Worm (Caenorhabditis elegans) whole organism, L2 larva: ENCODE data around the gene ZC449.5.
A peak's percentile ranks its signal among the peaks of the same experiment; 100 is the strongest.

Experiments used
- C34F6.9 ChIP-seq: fragments of 150-350 bp; optimal IDR thresholded peaks from 2 replicates; lab custom pipeline; 2014; ENCODE audit warnings: missing biosample characterization, missing genetic modification characterization
- F13H6.1 ChIP-seq: sonication (generic microtip); optimal IDR thresholded peaks from 2 replicates; lab custom pipeline; 2016; ENCODE audit warnings: missing genetic modification characterization, missing compliant biosample characterization
- R02D3.7 ChIP-seq: fragments of 150-350 bp; optimal IDR thresholded peaks from 2 replicates; lab custom pipeline; 2014; ENCODE audit warnings: missing biosample characterization, missing genetic modification characterization
- Y55F3AM.14 ChIP-seq: fragments of 200-800 bp; sonication (Bioruptor generic); optimal IDR thresholded peaks from 2 replicates; lab custom pipeline; 2018; ENCODE audit warnings: mild to moderate bottlenecking, missing genetic modification characterization, missing compliant biosample characterization
- ZK546.5 ChIP-seq: sonication (generic microtip); optimal IDR thresholded peaks from 2 replicates; lab custom pipeline; 2017; ENCODE audit warnings: missing biosample characterization, missing genetic modification characterization
- alr-1 ChIP-seq: fragments of 150-350 bp; optimal IDR thresholded peaks from 2 replicates; lab custom pipeline; 2014; ENCODE audit warnings: missing biosample characterization, missing genetic modification characterization
- aly-2 ChIP-seq: fragments of 150-350 bp; optimal IDR thresholded peaks from 2 replicates; lab custom pipeline; 2014; ENCODE audit warnings: missing biosample characterization, missing genetic modification characterization
- ama-1 ChIP-seq: fragments of 150-350 bp; optimal IDR thresholded peaks from 2 replicates; lab custom pipeline; 2018; ENCODE audit warnings: inconsistent platforms
- blmp-1 ChIP-seq: sonication (generic microtip); optimal IDR thresholded peaks from 2 replicates; lab custom pipeline; 2017; ENCODE audit warnings: missing genetic modification characterization, mild to moderate bottlenecking, missing compliant biosample characterization, antibody characterized with exemption, moderate library complexity; ENCODE audit not compliant: insufficient read depth
- ceh-16 ChIP-seq: fragments of 150-350 bp; optimal IDR thresholded peaks from 2 replicates; lab custom pipeline; 2014; ENCODE audit warnings: missing biosample characterization, missing genetic modification characterization
- ceh-82 ChIP-seq: fragments of 150-350 bp; optimal IDR thresholded peaks from 2 replicates; lab custom pipeline; 2014; ENCODE audit warnings: missing biosample characterization, missing genetic modification characterization
- crh-2 ChIP-seq: sonication (generic microtip); optimal IDR thresholded peaks from 2 replicates; lab custom pipeline; 2017; ENCODE audit warnings: missing biosample characterization, missing genetic modification characterization
- dmd-4 ChIP-seq: sonication (generic microtip); optimal IDR thresholded peaks from 2 replicates; lab custom pipeline; 2017; ENCODE audit warnings: missing biosample characterization, missing genetic modification characterization
- egl-27 ChIP-seq: sonication (generic microtip); optimal IDR thresholded peaks from 3 replicates; lab custom pipeline; 2017; ENCODE audit warnings: missing biosample characterization, missing genetic modification reagents, missing genetic modification characterization
- elt-1 ChIP-seq: fragments of 150-350 bp; optimal IDR thresholded peaks from 2 replicates; lab custom pipeline; 2014; ENCODE audit warnings: missing biosample characterization, missing genetic modification characterization
- elt-3 ChIP-seq: sonication (generic microtip); optimal IDR thresholded peaks from 2 replicates; lab custom pipeline; 2017; ENCODE audit warnings: missing biosample characterization, missing genetic modification characterization
- fos-1 ChIP-seq: fragments of 150-350 bp; optimal IDR thresholded peaks from 2 replicates; lab custom pipeline; 2014; ENCODE audit warnings: missing biosample characterization, missing genetic modification characterization
- gmeb-1 ChIP-seq: fragments of 150-350 bp; optimal IDR thresholded peaks from 2 replicates; lab custom pipeline; 2014; ENCODE audit warnings: missing biosample characterization, missing genetic modification characterization
- lin-11 ChIP-seq: fragments of 150-350 bp; sonication (generic microtip); optimal IDR thresholded peaks from 2 replicates; lab custom pipeline; 2014; ENCODE audit warnings: missing biosample characterization, missing genetic modification characterization, inconsistent platforms, mixed read lengths
- lin-13 ChIP-seq: fragments of 150-350 bp; optimal IDR thresholded peaks from 2 replicates; lab custom pipeline; 2014; ENCODE audit warnings: missing biosample characterization, missing genetic modification reagents, missing genetic modification characterization
- lin-39 ChIP-seq: fragments of 150-350 bp; optimal IDR thresholded peaks from 2 replicates; lab custom pipeline; 2014; ENCODE audit warnings: missing biosample characterization, missing genetic modification reagents, missing genetic modification characterization
- lsy-2 ChIP-seq, 2 experiments: fragments of 150-350 bp in 1 of 2; sonication (generic microtip) in 1 of 2; optimal IDR thresholded peaks; 2 replicates each; lab custom pipeline; 2014 to 2017; ENCODE audit warnings: missing biosample characterization in 2 of 2, missing genetic modification characterization in 2 of 2
- mab-5 ChIP-seq: fragments of 150-350 bp; optimal IDR thresholded peaks from 2 replicates; lab custom pipeline; 2014; ENCODE audit warnings: missing biosample characterization, missing genetic modification characterization
- mbf-1 ChIP-seq: sonication (generic microtip); optimal IDR thresholded peaks from 2 replicates; lab custom pipeline; 2017; ENCODE audit warnings: missing biosample characterization, missing genetic modification characterization
- mdl-1 ChIP-seq, 2 experiments: fragments of 150-350 bp in 1 of 2; sonication (generic microtip) in 1 of 2; optimal IDR thresholded peaks; 2 replicates each; lab custom pipeline; 2017; ENCODE audit warnings: missing biosample characterization in 2 of 2, missing genetic modification characterization in 2 of 2
- nhr-10 ChIP-seq: sonication (generic microtip); optimal IDR thresholded peaks from 2 replicates; lab custom pipeline; 2017; ENCODE audit warnings: missing biosample characterization, missing genetic modification characterization
- nhr-11 ChIP-seq: fragments of 150-350 bp; optimal IDR thresholded peaks from 2 replicates; lab custom pipeline; 2014; ENCODE audit warnings: missing biosample characterization, missing genetic modification characterization
- nhr-12 ChIP-seq: fragments of 150-350 bp; optimal IDR thresholded peaks from 2 replicates; lab custom pipeline; 2014; ENCODE audit warnings: missing biosample characterization, missing genetic modification characterization
- nhr-129 ChIP-seq: fragments of 150-350 bp; optimal IDR thresholded peaks from 2 replicates; lab custom pipeline; 2014; ENCODE audit warnings: missing biosample characterization, missing genetic modification characterization
- nhr-21 ChIP-seq: fragments of 150-350 bp; optimal IDR thresholded peaks from 2 replicates; lab custom pipeline; 2014; ENCODE audit warnings: missing biosample characterization, missing genetic modification characterization
- nhr-23 ChIP-seq: fragments of 150-350 bp; optimal IDR thresholded peaks from 2 replicates; lab custom pipeline; 2014; ENCODE audit warnings: missing biosample characterization, missing genetic modification reagents, missing genetic modification characterization
- nhr-237 ChIP-seq: fragments of 150-350 bp; optimal IDR thresholded peaks from 2 replicates; lab custom pipeline; 2014; ENCODE audit warnings: missing biosample characterization, missing genetic modification characterization
- nhr-25 ChIP-seq: fragments of 150-350 bp; sonication (generic microtip); optimal IDR thresholded peaks from 3 replicates; lab custom pipeline; 2014; ENCODE audit warnings: missing biosample characterization, missing genetic modification characterization
- nhr-6 ChIP-seq: fragments of 150-350 bp; optimal IDR thresholded peaks from 2 replicates; lab custom pipeline; 2014; ENCODE audit warnings: missing biosample characterization, missing genetic modification characterization
- nhr-77 ChIP-seq: fragments of 150-350 bp; optimal IDR thresholded peaks from 2 replicates; lab custom pipeline; 2014; ENCODE audit warnings: missing biosample characterization, missing genetic modification characterization
- peb-1 ChIP-seq: fragments of 150-350 bp; optimal IDR thresholded peaks from 2 replicates; lab custom pipeline; 2014; ENCODE audit warnings: missing biosample characterization, missing genetic modification characterization
- sem-4 ChIP-seq: fragments of 150-350 bp; optimal IDR thresholded peaks from 2 replicates; lab custom pipeline; 2014; ENCODE audit warnings: missing biosample characterization, missing genetic modification reagents, missing genetic modification characterization
- skn-1 ChIP-seq: sonication (generic microtip); optimal IDR thresholded peaks from 2 replicates; lab custom pipeline; 2017; ENCODE audit warnings: missing biosample characterization, missing genetic modification characterization
- sma-3 ChIP-seq: sonication (generic microtip); optimal IDR thresholded peaks from 2 replicates; lab custom pipeline; 2016; ENCODE audit warnings: missing genetic modification reagents, missing genetic modification characterization, missing compliant biosample characterization
- sma-9 ChIP-seq, 2 experiments: fragments of 150-350 bp in 1 of 2; sonication (generic microtip) in 1 of 2; optimal IDR thresholded peaks; 2 replicates each; lab custom pipeline; 2014 to 2016; ENCODE audit warnings: missing genetic modification characterization in 2 of 2, mild to moderate bottlenecking in 1 of 2, missing biosample characterization in 1 of 2, missing compliant biosample characterization in 1 of 2, missing genetic modification reagents in 1 of 2, moderate library complexity in 1 of 2
- snpc-4 ChIP-seq: fragments of 150-350 bp; optimal IDR thresholded peaks from 2 replicates; lab custom pipeline; 2014; ENCODE audit warnings: missing biosample characterization, missing genetic modification characterization
- unc-39 ChIP-seq: fragments of 150-350 bp; optimal IDR thresholded peaks from 2 replicates; lab custom pipeline; 2014; ENCODE audit warnings: missing biosample characterization, missing genetic modification characterization
- unc-55 ChIP-seq: fragments of 150-350 bp; sonication (generic microtip); optimal IDR thresholded peaks from 3 replicates; lab custom pipeline; 2014; ENCODE audit warnings: missing biosample characterization, missing genetic modification reagents, missing genetic modification characterization
- unc-62 ChIP-seq: fragments of 150-350 bp; optimal IDR thresholded peaks from 2 replicates; lab custom pipeline; 2014; ENCODE audit warnings: missing biosample characterization, missing genetic modification reagents, missing genetic modification characterization
- zag-1 ChIP-seq: fragments of 150-350 bp; optimal IDR thresholded peaks from 2 replicates; lab custom pipeline; 2014; ENCODE audit warnings: missing biosample characterization, missing genetic modification characterization
- ztf-1 ChIP-seq: fragments of 200-800 bp; sonication (Bioruptor generic); conservative IDR thresholded peaks from 2 replicates; pipeline ENCODE4 v1.3.6; 2022; ENCODE audit warnings: missing genetic modification characterization, missing compliant biosample characterization
- ztf-11 ChIP-seq: sonication (generic microtip); optimal IDR thresholded peaks from 2 replicates; lab custom pipeline; 2017; ENCODE audit warnings: missing biosample characterization, missing genetic modification characterization
- ztf-4 ChIP-seq: fragments of 150-350 bp; optimal IDR thresholded peaks from 2 replicates; lab custom pipeline; 2014; ENCODE audit warnings: missing biosample characterization, missing genetic modification characterization

Gene ZC449.5

ce11 chrX:5037673-5038072, at the start of gene ZC449.5:
Gene ZC449.5, minus strand, starts transcription at chrX:5037773.
- TF ChIP-seq nhr-77 (tag; lab: Kevin White, UChicago): no peak
- TF ChIP-seq sem-4: no peak
- TF ChIP-seq ceh-82 (tag; lab: Kevin White, UChicago): no peak

- no peak for TF ChIP-seq ZK546.5 (tag; lab: Kevin White, UChicago)
- peak; percentile 35 for TF ChIP-seq nhr-129 (tag; lab: Kevin White, UChicago)
- TF ChIP-seq dmd-4: no peak
- TF ChIP-seq C34F6.9: peak; percentile 2
- TF ChIP-seq zag-1 (tag; lab: Kevin White, UChicago): peak; percentile 3
- no peak for TF ChIP-seq ztf-11 (tag; lab: Kevin White, UChicago)
- TF ChIP-seq crh-2 (tag; lab: Kevin White, UChicago): peak; percentile 26
These were observed 48.6 kb upstream of the ZC449.5 start for ce11 chrX:5086212-5086611.

- peak; percentile 64 for TF ChIP-seq sem-4
- TF ChIP-seq nhr-23 (tag; lab: Kevin White, UChicago): no peak
- TF ChIP-seq elt-1: no peak
- TF ChIP-seq sma-3 (GFP tag; lab: Kevin White, UChicago): peak; percentile 72
- TF ChIP-seq sma-9 (GFP tag; optimal IDR thresholded peaks at IDR 0.05; lab: Kevin White, UChicago): peak; percentile 80
- TF ChIP-seq sma-9 (tag; optimal IDR thresholded peaks at IDR 0.05; lab: Kevin White, UChicago): no peak
- TF ChIP-seq nhr-10 (tag; lab: Kevin White, UChicago): no peak
- TF ChIP-seq ztf-11 (tag; lab: Kevin White, UChicago): no peak
- TF ChIP-seq lin-39: no peak
- no peak for TF ChIP-seq nhr-237 (tag; lab: Kevin White, UChicago)
- TF ChIP-seq fos-1 (tag; lab: Kevin White, UChicago): peak; percentile 91
- TF ChIP-seq nhr-11: peak; percentile 8
- TF ChIP-seq ama-1 (lab: Kevin White, UChicago): no peak
- peak; percentile 26 for TF ChIP-seq unc-62 (GFP tag; lab: Kevin White, UChicago)
- TF ChIP-seq lin-11: peak; percentile 69
- TF ChIP-seq crh-2 (tag; lab: Kevin White, UChicago): peak; percentile 84
- TF ChIP-seq ZK546.5 (tag; lab: Kevin White, UChicago): no peak
- peak; percentile 79 for TF ChIP-seq nhr-21 (tag; lab: Kevin White, UChicago)
- TF ChIP-seq snpc-4 (tag; lab: Kevin White, UChicago): peak; percentile 23
- no peak for TF ChIP-seq skn-1 (tag; lab: Kevin White, UChicago)
- TF ChIP-seq elt-3: no peak
- no peak for TF ChIP-seq alr-1 (tag; lab: Kevin White, UChicago)
- no peak for TF ChIP-seq nhr-12
- peak; percentile 74 for TF ChIP-seq C34F6.9
- no peak for TF ChIP-seq aly-2 (tag; lab: Kevin White, UChicago)
- TF ChIP-seq unc-39: no peak
- TF ChIP-seq blmp-1: peak; percentile 22
- peak; percentile 87 for TF ChIP-seq F13H6.1
- peak; percentile 55 for TF ChIP-seq zag-1 (tag; lab: Kevin White, UChicago)
- TF ChIP-seq peb-1: no peak
- peak; percentile 83 for TF ChIP-seq lin-13 (GFP tag; lab: Kevin White, UChicago)
- peak; percentile 89 for TF ChIP-seq nhr-129 (tag; lab: Kevin White, UChicago)
- peak; percentile 47 for TF ChIP-seq ztf-4 (tag; lab: Kevin White, UChicago)
- TF ChIP-seq Y55F3AM.14 (GFP tag; lab: Kevin White, UChicago): peak; percentile 83
- no peak for TF ChIP-seq ceh-16 (tag; lab: Kevin White, UChicago)
- peak; percentile 60 for TF ChIP-seq gmeb-1 (tag; lab: Kevin White, UChicago)
- peak; percentile 89 for TF ChIP-seq egl-27 (tag; lab: Kevin White, UChicago)
- peak in 1 of 2 experiments; percentile 49 for TF ChIP-seq mdl-1 (tag; optimal IDR thresholded peaks at IDR 0.05; lab: Kevin White, UChicago)
- no peak for TF ChIP-seq ceh-82 (tag; lab: Kevin White, UChicago)
- no peak for TF ChIP-seq nhr-77 (tag; lab: Kevin White, UChicago)
- peak; percentile 33 for TF ChIP-seq nhr-6 (tag; lab: Kevin White, UChicago)
- TF ChIP-seq mbf-1 (tag; lab: Kevin White, UChicago): no peak
- no peak for TF ChIP-seq dmd-4
- TF ChIP-seq unc-55 (GFP tag; lab: Kevin White, UChicago): peak; percentile 67
- peak; percentile 77 for TF ChIP-seq nhr-25 (tag; lab: Kevin White, UChicago)
- no peak for TF ChIP-seq R02D3.7 (tag; lab: Kevin White, UChicago)
- peak; percentile 45 for TF ChIP-seq mab-5 (tag; lab: Kevin White, UChicago)
- TF ChIP-seq ztf-1 (GFP tag; lab: Robert Waterston, UW): no peak
- peak; percentile 67 to 70 for TF ChIP-seq lsy-2 (tag; optimal IDR thresholded peaks at IDR 0.05; lab: Kevin White, UChicago)
- TF ChIP-seq, all 48 proteins: peak for 26
These were observed 47.9 kb upstream of the ZC449.5 start for ce11 chrX:5085465-5085864.
